Worm (Caenorhabditis elegans) whole organism, mixed stage, embryonic: ENCODE results near the gene zmp-2.

Experiments used
- bed-3 ChIP-seq: fragments of 200-800 bp; sonication (Bioruptor generic); optimal IDR thresholded peaks from 3 replicates; lab custom pipeline; 2018; ENCODE audit warnings: mild to moderate bottlenecking, missing genetic modification characterization, moderate library complexity, missing compliant biosample characterization
- ceh-39 ChIP-seq: fragments of 150-350 bp; optimal IDR thresholded peaks from 2 replicates; lab custom pipeline; 2014; ENCODE audit warnings: missing biosample characterization, missing genetic modification characterization
- ceh-43 ChIP-seq: fragments of 200-800 bp; sonication (Bioruptor generic); optimal IDR thresholded peaks from 2 replicates; lab custom pipeline; 2018; ENCODE audit warnings: mild to moderate bottlenecking, missing genetic modification characterization, moderate library complexity, missing compliant biosample characterization
- ces-1 ChIP-seq: fragments of 150-350 bp; optimal IDR thresholded peaks from 2 replicates; lab custom pipeline; 2014; ENCODE audit warnings: missing biosample characterization, missing genetic modification reagents, missing genetic modification characterization
- drap-1 ChIP-seq: fragments of 200-800 bp; sonication (Bioruptor generic); optimal IDR thresholded peaks from 3 replicates; lab custom pipeline; 2018; ENCODE audit warnings: mild to moderate bottlenecking, missing genetic modification characterization, missing compliant biosample characterization
- flh-1 ChIP-seq: fragments of 200-800 bp; sonication (Bioruptor generic); optimal IDR thresholded peaks from 2 replicates; lab custom pipeline; 2018; ENCODE audit warnings: mild to moderate bottlenecking, missing genetic modification characterization, moderate library complexity, missing compliant biosample characterization
- ham-2 ChIP-seq: fragments of 200-800 bp; sonication (Bioruptor generic); optimal IDR thresholded peaks from 2 replicates; lab custom pipeline; 2018; ENCODE audit warnings: mild to moderate bottlenecking, missing genetic modification characterization, missing compliant biosample characterization
- hlh-1 ChIP-seq: fragments of 150-350 bp; optimal IDR thresholded peaks from 2 replicates; lab custom pipeline; 2014; ENCODE audit warnings: missing biosample characterization, missing genetic modification reagents, missing genetic modification characterization
- lsy-2 ChIP-seq: fragments of 150-350 bp; optimal IDR thresholded peaks from 2 replicates; lab custom pipeline; 2014; ENCODE audit warnings: missing biosample characterization, missing genetic modification characterization
- mab-5 ChIP-seq: fragments of 150-350 bp; optimal IDR thresholded peaks from 2 replicates; lab custom pipeline; 2014; ENCODE audit warnings: missing biosample characterization, missing genetic modification characterization
- mls-2 ChIP-seq: sonication (generic microtip); optimal IDR thresholded peaks from 2 replicates; lab custom pipeline; 2016; ENCODE audit warnings: mild to moderate bottlenecking, missing genetic modification characterization, moderate library complexity, missing compliant biosample characterization
- nhr-2 ChIP-seq: fragments of 150-350 bp; optimal IDR thresholded peaks from 2 replicates; lab custom pipeline; 2014; ENCODE audit warnings: missing biosample characterization, missing genetic modification characterization
- nhr-237 ChIP-seq: fragments of 150-350 bp; optimal IDR thresholded peaks from 2 replicates; lab custom pipeline; 2014; ENCODE audit warnings: missing biosample characterization, missing genetic modification characterization
- nhr-28 ChIP-seq: fragments of 150-350 bp; optimal IDR thresholded peaks from 2 replicates; lab custom pipeline; 2014; ENCODE audit warnings: missing biosample characterization, missing genetic modification characterization
- nhr-76 ChIP-seq: sonication (generic microtip); optimal IDR thresholded peaks from 2 replicates; lab custom pipeline; 2017; ENCODE audit warnings: missing biosample characterization, missing genetic modification characterization
- pha-4 ChIP-seq: fragments of 150-350 bp; optimal IDR thresholded peaks from 2 replicates; lab custom pipeline; 2018; ENCODE audit warnings: missing biosample characterization, missing genetic modification reagents, missing genetic modification characterization
- snpc-4 ChIP-seq: fragments of 150-350 bp; optimal IDR thresholded peaks from 2 replicates; lab custom pipeline; 2014; ENCODE audit warnings: missing biosample characterization, missing genetic modification characterization
- sptf-1 ChIP-seq: sonication (generic microtip); optimal IDR thresholded peaks from 2 replicates; lab custom pipeline; 2017; ENCODE audit warnings: mild to moderate bottlenecking, missing genetic modification characterization, moderate library complexity, missing compliant biosample characterization
- tbx-8 ChIP-seq: fragments of 200-800 bp; sonication (Bioruptor generic); optimal IDR thresholded peaks from 2 replicates; lab custom pipeline; 2018; ENCODE audit warnings: mild to moderate bottlenecking, missing genetic modification characterization, moderate library complexity, missing compliant biosample characterization
- unc-120 ChIP-seq: sonication (generic microtip); optimal IDR thresholded peaks from 2 replicates; lab custom pipeline; 2017; ENCODE audit warnings: missing genetic modification characterization, missing compliant biosample characterization; ENCODE audit not compliant: poor library complexity, severe bottlenecking
- unc-39 ChIP-seq: fragments of 150-350 bp; optimal IDR thresholded peaks from 2 replicates; lab custom pipeline; 2014; ENCODE audit warnings: missing biosample characterization, missing genetic modification characterization
- unc-62 ChIP-seq: fragments of 150-350 bp; optimal IDR thresholded peaks from 2 replicates; lab custom pipeline; 2014; ENCODE audit warnings: missing biosample characterization, missing genetic modification reagents, missing genetic modification characterization
- zip-8 ChIP-seq: fragments of 150-350 bp; optimal IDR thresholded peaks from 2 replicates; lab custom pipeline; 2014; ENCODE audit warnings: missing biosample characterization, missing genetic modification characterization

The zmp-2 gene

ce11 chrIII:2686064-2686463, 49.9 kb downstream of the zmp-2 start, which contains the start of the genes Y71H2AL.2, Y71H2AL.4 and pbo-1:
Gene Y71H2AL.2 (plus strand): TSS chrIII:2686364.
Gene Y71H2AL.4 (plus strand): TSS chrIII:2686408.
Gene pbo-1 (minus strand): TSS chrIII:2686463.
- TF ChIP-seq nhr-76 (tag; lab: Kevin White, UChicago): no peak
- TF ChIP-seq ham-2 (GFP tag; lab: Kevin White, UChicago): no peak
- no peak for TF ChIP-seq sptf-1 (tag; lab: Kevin White, UChicago)
- no peak for TF ChIP-seq nhr-237
- TF ChIP-seq, all 35 proteins: peak for 0

ce11 chrIII:2686663-2687062, 50.5 kb downstream of the zmp-2 start:
- peak; percentile 47 for TF ChIP-seq ces-1 (GFP tag; lab: Kevin White, UChicago)
- no peak for TF ChIP-seq ceh-43

- TF ChIP-seq ceh-39 (tag; lab: Kevin White, UChicago): no peak
- no peak for TF ChIP-seq flh-1 (GFP tag; lab: Kevin White, UChicago)
- no peak for TF ChIP-seq bed-3 (GFP tag; lab: Kevin White, UChicago)
- TF ChIP-seq tbx-8 (GFP tag; lab: Kevin White, UChicago): no peak
- no peak for TF ChIP-seq nhr-2 (tag; lab: Kevin White, UChicago)
- no peak for TF ChIP-seq hlh-1 (tag; lab: Kevin White, UChicago)
- TF ChIP-seq unc-120 (tag; lab: Kevin White, UChicago): no peak
- TF ChIP-seq ces-1 (GFP tag; lab: Kevin White, UChicago): no peak
- TF ChIP-seq unc-62: no peak
- no peak for TF ChIP-seq mab-5
- no peak for TF ChIP-seq mls-2 (tag; lab: Kevin White, UChicago)
- TF ChIP-seq lsy-2 (tag; lab: Kevin White, UChicago): no peak
- TF ChIP-seq drap-1 (GFP tag; lab: Kevin White, UChicago): no peak
- TF ChIP-seq nhr-28 (tag; lab: Kevin White, UChicago): no peak
- TF ChIP-seq unc-39 (tag; lab: Kevin White, UChicago): no peak
- no peak for TF ChIP-seq snpc-4
- TF ChIP-seq pha-4 (tag; lab: Kevin White, UChicago): no peak
- no peak for TF ChIP-seq sptf-1 (tag; lab: Kevin White, UChicago)
- no peak for TF ChIP-seq zip-8
These were observed 51.2 kb downstream of the zmp-2 start for ce11 chrIII:2687412-2687811.
